Fruit fly (Drosophila melanogaster) whole organism, prepupa: ENCODE results near the gene Tmtc4.
A peak's percentile ranks its signal among the peaks of the same experiment; 100 is the strongest.

Source experiments
- Blimp-1 ChIP-seq: fragments of 200-800 bp; sonication (Bioruptor generic); optimal IDR thresholded peaks from 3 replicates; lab custom pipeline; 2017; ENCODE audit warnings: missing biosample characterization, missing genetic modification characterization, mild to moderate bottlenecking, moderate library complexity, missing genetic modification reagents
- CG10631 ChIP-seq: fragments of 200-800 bp; sonication (Bioruptor generic); optimal IDR thresholded peaks from 2 replicates; lab custom pipeline; 2016; ENCODE audit warnings: missing biosample characterization, missing genetic modification characterization
- CG11294 ChIP-seq: fragments of 200-800 bp; sonication (Bioruptor generic); IDR thresholded peaks from 2 replicates; pipeline ENCODE4 v1.3.6; 2022; ENCODE audit warnings: missing biosample characterization, missing genetic modification characterization
- CG11762 ChIP-seq: fragments of 200-800 bp; sonication (Bioruptor generic); optimal IDR thresholded peaks from 3 replicates; lab custom pipeline; 2016; ENCODE audit warnings: missing biosample characterization, missing genetic modification characterization; ENCODE audit not compliant: insufficient read depth
- CG11902 ChIP-seq: fragments of 200-800 bp; sonication (Bioruptor generic); optimal IDR thresholded peaks from 3 replicates; lab custom pipeline; 2016; ENCODE audit warnings: missing biosample characterization, missing genetic modification characterization
- CG15336 ChIP-seq: fragments of 200-800 bp; sonication (Bioruptor generic); IDR thresholded peaks from 2 replicates; pipeline ENCODE4 v1.3.6; 2022; ENCODE audit warnings: missing biosample characterization, missing genetic modification characterization
- CG1621 ChIP-seq: fragments of 200-800 bp; sonication (Bioruptor generic); optimal IDR thresholded peaks from 3 replicates; lab custom pipeline; 2018; ENCODE audit warnings: missing biosample characterization, mild to moderate bottlenecking, missing genetic modification characterization
- CG3032 ChIP-seq: fragments of 200-800 bp; optimal IDR thresholded peaks from 2 replicates; lab custom pipeline; 2019; ENCODE audit warnings: missing biosample characterization, mild to moderate bottlenecking, missing genetic modification characterization, moderate library complexity
- CG31627 ChIP-seq: fragments of 200-800 bp; sonication (Bioruptor generic); optimal IDR thresholded peaks from 3 replicates; lab custom pipeline; 2016; ENCODE audit warnings: missing biosample characterization, missing genetic modification characterization
- CG32006 ChIP-seq: fragments of 200-800 bp; sonication (Bioruptor generic); optimal IDR thresholded peaks from 3 replicates; lab custom pipeline; 2017; ENCODE audit warnings: missing biosample characterization, mild to moderate bottlenecking, missing genetic modification characterization
- CG3919 ChIP-seq: fragments of 200-800 bp; sonication (Bioruptor generic); optimal IDR thresholded peaks from 3 replicates; lab custom pipeline; 2016; ENCODE audit warnings: missing biosample characterization, missing genetic modification characterization
- CG6163 ChIP-seq: fragments of 200-800 bp; sonication (Bioruptor generic); IDR thresholded peaks from 3 replicates; pipeline ENCODE4 v1.3.6; 2022; ENCODE audit warnings: missing biosample characterization, missing genetic modification characterization
- CG6276 ChIP-seq: fragments of 200-800 bp; sonication (Bioruptor generic); optimal IDR thresholded peaks from 2 replicates; lab custom pipeline; 2017; ENCODE audit warnings: missing biosample characterization, mild to moderate bottlenecking, missing genetic modification characterization
- CG6854 ChIP-seq: fragments of 200-800 bp; sonication (Bioruptor generic); optimal IDR thresholded peaks from 2 replicates; lab custom pipeline; 2017; ENCODE audit warnings: missing biosample characterization, mild to moderate bottlenecking, missing genetic modification characterization
- CG7368 ChIP-seq: fragments of 200-800 bp; sonication (Bioruptor generic); optimal IDR thresholded peaks from 3 replicates; lab custom pipeline; 2016; ENCODE audit warnings: missing biosample characterization, missing genetic modification characterization
- CG8319 ChIP-seq: fragments of 200-800 bp; sonication (Bioruptor generic); optimal IDR thresholded peaks from 3 replicates; lab custom pipeline; 2016; ENCODE audit warnings: missing biosample characterization, missing genetic modification characterization
- CG8632 ChIP-seq: fragments of 200-800 bp; sonication (Bioruptor generic); optimal IDR thresholded peaks from 3 replicates; lab custom pipeline; 2016; ENCODE audit warnings: missing biosample characterization, missing genetic modification characterization
- Eip75B ChIP-seq: fragments of 200-800 bp; sonication (Bioruptor generic); optimal IDR thresholded peaks from 3 replicates; lab custom pipeline; 2016; ENCODE audit warnings: missing biosample characterization, missing genetic modification characterization
- Eip78C ChIP-seq: fragments of 200-800 bp; sonication (Bioruptor generic); peaks from one replicate; lab custom pipeline; 2016; ENCODE audit warnings: missing biosample characterization, missing genetic modification characterization
- Eip93F ChIP-seq: fragments of 200-800 bp; sonication (Bioruptor generic); optimal IDR thresholded peaks from 2 replicates; lab custom pipeline; 2016; ENCODE audit warnings: missing biosample characterization, mild to moderate bottlenecking, missing genetic modification characterization
- Ets21C ChIP-seq: fragments of 200-800 bp; sonication (Bioruptor generic); optimal IDR thresholded peaks from 3 replicates; lab custom pipeline; 2016; ENCODE audit warnings: missing biosample characterization, missing genetic modification characterization
- Ets96B ChIP-seq: fragments of 200-800 bp; optimal IDR thresholded peaks from 2 replicates; lab custom pipeline; 2019; ENCODE audit warnings: missing biosample characterization, mild to moderate bottlenecking, missing genetic modification characterization, moderate library complexity
- Gug ChIP-seq: fragments of 200-800 bp; sonication (Bioruptor generic); IDR thresholded peaks from 2 replicates; pipeline ENCODE4 v1.3.6; 2022; ENCODE audit warnings: missing biosample characterization, missing genetic modification characterization
- Hr39 ChIP-seq: fragments of 200-800 bp; sonication (Bioruptor generic); optimal IDR thresholded peaks from 2 replicates; lab custom pipeline; 2016; ENCODE audit warnings: missing biosample characterization, missing genetic modification characterization
- Hr4 ChIP-seq: fragments of 200-800 bp; sonication (Bioruptor generic); optimal IDR thresholded peaks from 3 replicates; lab custom pipeline; 2016; ENCODE audit warnings: missing biosample characterization, missing genetic modification characterization
- Met ChIP-seq: fragments of 200-800 bp; sonication (Bioruptor generic); optimal IDR thresholded peaks from 3 replicates; lab custom pipeline; 2016; ENCODE audit warnings: missing biosample characterization, missing genetic modification characterization
- Smox ChIP-seq: fragments of 200-800 bp; sonication (Bioruptor generic); optimal IDR thresholded peaks from 3 replicates; lab custom pipeline; 2016; ENCODE audit warnings: missing biosample characterization, missing genetic modification characterization
- Sox102F ChIP-seq: fragments of 200-800 bp; sonication (Bioruptor generic); optimal IDR thresholded peaks from 2 replicates; lab custom pipeline; 2016; ENCODE audit warnings: missing biosample characterization, mild to moderate bottlenecking, missing genetic modification characterization
- Sox15 ChIP-seq: fragments of 200-800 bp; sonication (Bioruptor generic); optimal IDR thresholded peaks from 3 replicates; lab custom pipeline; 2016; ENCODE audit warnings: missing biosample characterization, missing genetic modification characterization
- achi ChIP-seq: fragments of 200-800 bp; sonication (Bioruptor generic); optimal IDR thresholded peaks from 3 replicates; lab custom pipeline; 2016; ENCODE audit warnings: missing biosample characterization, missing genetic modification characterization
- cyc ChIP-seq: fragments of 200-800 bp; sonication (Bioruptor generic); optimal IDR thresholded peaks from 3 replicates; lab custom pipeline; 2016; ENCODE audit warnings: missing biosample characterization, missing genetic modification characterization
- dac ChIP-seq: fragments of 200-800 bp; sonication (Bioruptor generic); optimal IDR thresholded peaks from 2 replicates; lab custom pipeline; 2017; ENCODE audit warnings: missing biosample characterization, mild to moderate bottlenecking, missing genetic modification characterization
- dsx ChIP-seq: fragments of 200-800 bp; optimal IDR thresholded peaks from 3 replicates; lab custom pipeline; 2019; ENCODE audit warnings: missing biosample characterization, mild to moderate bottlenecking, missing genetic modification characterization, moderate library complexity; ENCODE audit not compliant: poor library complexity, severe bottlenecking
- eg ChIP-seq: fragments of 200-800 bp; sonication (Bioruptor generic); IDR thresholded peaks from 3 replicates; pipeline ENCODE4 v1.3.6; 2022; ENCODE audit warnings: missing biosample characterization, missing genetic modification characterization
- esn ChIP-seq: fragments of 200-800 bp; sonication (Bioruptor generic); optimal IDR thresholded peaks from 2 replicates; lab custom pipeline; 2016; ENCODE audit warnings: missing biosample characterization, mild to moderate bottlenecking, missing genetic modification characterization, moderate library complexity
- fd59A ChIP-seq: fragments of 200-800 bp; sonication (Bioruptor generic); optimal IDR thresholded peaks from 2 replicates; lab custom pipeline; 2017; ENCODE audit warnings: missing biosample characterization, mild to moderate bottlenecking, missing genetic modification characterization, missing genetic modification reagents
- fd85E ChIP-seq: fragments of 200-800 bp; sonication (Bioruptor generic); optimal IDR thresholded peaks from 3 replicates; lab custom pipeline; 2016; ENCODE audit warnings: missing biosample characterization, missing genetic modification characterization
- net ChIP-seq: fragments of 200-800 bp; sonication (Bioruptor generic); optimal IDR thresholded peaks from 3 replicates; lab custom pipeline; 2016; ENCODE audit warnings: missing biosample characterization, missing genetic modification characterization
- pdm3 ChIP-seq: fragments of 200-800 bp; sonication (Bioruptor generic); optimal IDR thresholded peaks from 3 replicates; lab custom pipeline; 2016; ENCODE audit warnings: missing biosample characterization, missing genetic modification characterization
- spab ChIP-seq: fragments of 200-800 bp; sonication (Bioruptor generic); optimal IDR thresholded peaks from 2 replicates; lab custom pipeline; 2017; ENCODE audit warnings: missing biosample characterization, mild to moderate bottlenecking, missing genetic modification characterization, missing genetic modification reagents
- ss ChIP-seq, 2 experiments: fragments of 200-800 bp; sonication (Bioruptor generic); optimal IDR thresholded peaks; 2 replicates in 1 of 2; 3 replicates in 1 of 2; lab custom pipeline; 2017 to 2018; ENCODE audit warnings: mild to moderate bottlenecking in 2 of 2, missing biosample characterization in 2 of 2, missing genetic modification characterization in 2 of 2, moderate library complexity in 1 of 2
- svp ChIP-seq: fragments of 200-800 bp; sonication (Bioruptor generic); peaks from one replicate; lab custom pipeline; 2016; ENCODE audit warnings: missing biosample characterization, missing genetic modification characterization
- topi ChIP-seq: fragments of 200-800 bp; sonication (Bioruptor generic); optimal IDR thresholded peaks from 3 replicates; lab custom pipeline; 2016; ENCODE audit warnings: missing biosample characterization, missing genetic modification characterization
- vri ChIP-seq: fragments of 200-800 bp; sonication (Bioruptor generic); optimal IDR thresholded peaks from 3 replicates; lab custom pipeline; 2016; ENCODE audit warnings: missing biosample characterization, mild to moderate bottlenecking, missing genetic modification characterization

Gene Tmtc4

DNA sequence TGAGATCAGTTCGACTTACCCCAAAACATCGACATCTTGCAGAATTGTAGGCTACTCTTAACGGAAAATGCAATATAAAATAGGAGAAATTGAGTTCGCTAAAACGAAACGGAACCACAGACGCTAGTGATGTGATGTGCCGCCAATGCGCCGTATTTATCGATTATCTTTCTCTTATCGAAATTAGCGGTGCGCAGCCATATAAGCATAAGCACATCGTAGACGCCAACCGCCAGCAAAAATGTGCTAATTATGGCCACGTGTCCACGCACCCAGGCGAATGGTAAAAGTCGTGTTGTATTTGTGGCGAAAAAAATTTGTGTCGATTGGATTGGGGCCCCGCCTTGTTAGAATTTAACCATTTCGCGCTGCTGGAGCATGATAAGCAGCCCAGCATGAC lies 18.0 kb upstream of the Tmtc4 start, which contains the start of the genes Fkbp39 and Cyfip:
Fkbp39 (minus strand) TSS at position 140 of the 400 bp plus-strand sequence.
Cyfip (plus strand) TSS at position 273 of the 400 bp plus-strand sequence.
- TF ChIP-seq dsx (GFP tag; lab: Kevin White, UChicago), result no peak
- no peak for TF ChIP-seq svp (GFP tag; lab: Kevin White, UChicago)
- peak; percentile 27 for TF ChIP-seq CG3032
- peak; percentile 95 for TF ChIP-seq CG1621 (tag; lab: Kevin White, UChicago)
- TF ChIP-seq esn, result peak; percentile 11
- TF ChIP-seq CG6163, result 0 out of 3 replicates have a peak, but pooled peaks have one; percentile 18
- TF ChIP-seq Blimp-1, result no peak
- peak; percentile 13 for TF ChIP-seq CG31627 (GFP tag; lab: Kevin White, UChicago)
- TF ChIP-seq CG6854, result peak; percentile 21

DNA sequence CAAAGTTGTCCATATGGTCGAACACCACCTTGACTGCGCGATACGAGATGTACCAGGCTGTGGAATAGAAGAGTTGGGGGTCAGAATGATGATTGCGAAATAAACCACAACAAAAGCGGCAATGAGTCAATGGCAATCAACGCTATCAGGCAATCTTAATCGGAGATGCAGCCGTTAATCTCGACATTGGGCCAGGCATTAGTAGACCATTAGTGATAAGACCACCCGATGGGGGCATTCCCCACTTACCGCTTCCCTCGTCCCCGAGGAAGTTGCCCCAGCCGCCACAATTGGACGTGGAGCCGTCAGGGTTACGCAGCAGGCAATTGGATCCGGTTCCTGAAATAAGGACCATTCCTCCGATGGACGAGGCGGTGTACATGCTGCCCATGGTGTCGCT lies 11.9 kb upstream of the Tmtc4 start:
- TF ChIP-seq spab (GFP tag; lab: Kevin White, UChicago), result no peak
- no peak for TF ChIP-seq CG8319
- TF ChIP-seq, all 60 proteins: peak for 0

DNA sequence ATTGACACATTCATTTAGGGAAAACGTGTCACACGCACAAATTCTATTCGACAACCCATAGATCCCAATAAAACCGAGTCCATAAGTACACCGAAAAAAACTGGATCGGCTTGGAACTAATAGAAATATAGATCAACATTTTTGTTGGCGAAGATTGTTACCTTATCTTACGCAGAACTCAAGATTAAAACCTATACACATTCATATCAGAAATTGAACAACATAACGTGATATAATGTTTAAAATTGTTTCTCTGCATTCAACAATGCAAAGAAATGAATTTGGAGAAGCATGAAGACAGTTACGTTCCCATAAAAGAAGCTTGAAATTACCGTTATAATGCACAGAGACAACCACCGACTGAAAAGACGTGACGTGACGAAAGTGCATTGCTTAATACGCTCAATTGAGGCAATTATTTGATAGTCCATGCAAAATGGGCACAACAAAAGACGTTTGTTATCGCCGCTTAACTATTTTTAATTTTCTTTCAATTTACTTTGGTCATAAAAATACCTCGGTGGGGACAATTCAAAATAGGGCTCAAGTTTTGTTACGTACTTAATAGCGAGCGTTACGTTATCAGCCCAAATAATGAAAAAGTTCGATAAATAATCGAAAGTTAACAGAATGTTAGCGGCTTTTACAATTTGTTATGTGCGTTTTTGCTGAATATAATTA lies 10.8 kb upstream of the Tmtc4 start, which contains the start of gene SerRS-m:
SerRS-m (plus strand) TSS at position 616 of the 681 bp plus-strand sequence.
- no peak for TF ChIP-seq CG10631 (GFP tag; lab: Kevin White, UChicago)
- no peak for TF ChIP-seq CG6854
- no peak for TF ChIP-seq achi
- TF ChIP-seq esn, result peak; percentile 2
- TF ChIP-seq Sox15 (GFP tag; lab: Kevin White, UChicago), result no peak
- no peak for TF ChIP-seq svp (GFP tag; lab: Kevin White, UChicago)

DNA sequence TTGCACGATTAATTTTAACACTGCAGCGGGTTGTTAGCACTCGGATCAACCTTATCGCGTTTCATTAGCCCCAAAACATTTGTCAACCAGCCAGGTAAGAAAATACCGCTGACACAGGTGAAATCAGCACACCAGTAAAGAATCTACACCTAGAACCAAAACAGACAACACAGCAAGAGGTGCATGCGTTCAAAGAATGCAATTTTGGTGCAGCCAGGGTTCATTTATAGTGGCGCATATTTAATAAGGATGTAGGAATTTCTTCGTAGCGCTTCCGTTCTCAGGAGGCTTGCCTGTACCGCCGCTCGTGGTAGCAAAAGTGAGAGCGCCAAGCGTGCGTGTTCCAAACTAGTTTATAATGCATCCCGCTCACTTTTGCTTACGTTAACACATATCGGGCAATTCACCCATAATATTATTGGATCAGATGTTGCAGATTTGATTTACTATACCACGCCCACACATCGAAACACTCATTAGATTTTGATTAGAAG lies 8.5 kb upstream of the Tmtc4 start:
- no peak for TF ChIP-seq cyc (GFP tag; lab: Kevin White, UChicago)
- TF ChIP-seq dac (GFP tag; lab: Kevin White, UChicago), result no peak
- no peak for TF ChIP-seq Smox (GFP tag; lab: Kevin White, UChicago)
- TF ChIP-seq fd59A, result no peak
- no peak for TF ChIP-seq ss (GFP tag; optimal IDR thresholded peaks at IDR 0.05; lab: Kevin White, UChicago)
- no peak for TF ChIP-seq Eip93F (GFP tag; lab: Kevin White, UChicago)
- no peak for TF ChIP-seq Hr39 (GFP tag; lab: Kevin White, UChicago)
- TF ChIP-seq eg (GFP tag; lab: Robert Waterston, UW), result peak; percentile 51; the same call in 2 of the 3 replicates
- no peak for TF ChIP-seq Eip75B (GFP tag; lab: Kevin White, UChicago)
- TF ChIP-seq Ets96B, result no peak
- TF ChIP-seq Eip78C (GFP tag; lab: Kevin White, UChicago), result no peak
- TF ChIP-seq CG6854, result no peak
- TF ChIP-seq pdm3 (GFP tag; lab: Kevin White, UChicago), result no peak
- no peak for TF ChIP-seq Ets21C
- no peak for TF ChIP-seq CG3919 (GFP tag; lab: Kevin White, UChicago)
- no peak for TF ChIP-seq CG6276 (GFP tag; lab: Kevin White, UChicago)
- no peak for TF ChIP-seq Sox15 (GFP tag; lab: Kevin White, UChicago)
- TF ChIP-seq achi, result no peak
- peak; percentile 36; the same call in 1 of the 2 replicates for TF ChIP-seq Gug
- peak; percentile 57 for TF ChIP-seq CG15336
- TF ChIP-seq net (GFP tag; lab: Kevin White, UChicago), result no peak
- no peak for TF ChIP-seq CG11762 (GFP tag; lab: Kevin White, UChicago)
- TF ChIP-seq CG32006 (GFP tag; lab: Kevin White, UChicago), result no peak
- TF ChIP-seq CG10631 (GFP tag; lab: Kevin White, UChicago), result no peak
- TF ChIP-seq topi, result no peak
- no peak for TF ChIP-seq vri (GFP tag; lab: Kevin White, UChicago)
- no peak for TF ChIP-seq CG7368 (GFP tag; lab: Kevin White, UChicago)
- no peak for TF ChIP-seq CG3032
- TF ChIP-seq Sox102F (GFP tag; lab: Kevin White, UChicago), result no peak
- no peak for TF ChIP-seq fd85E (GFP tag; lab: Kevin White, UChicago)
- no peak for TF ChIP-seq CG11902 (GFP tag; lab: Kevin White, UChicago)
- no peak for TF ChIP-seq esn
- TF ChIP-seq Hr4, result no peak
- TF ChIP-seq CG8632 (GFP tag; lab: Kevin White, UChicago), result no peak
- TF ChIP-seq svp (GFP tag; lab: Kevin White, UChicago), result peak; percentile 71
- TF ChIP-seq CG31627 (GFP tag; lab: Kevin White, UChicago), result peak; percentile 11
- no peak for TF ChIP-seq Met (GFP tag; lab: Kevin White, UChicago)
- peak; percentile 21; the same call in 1 of the 2 replicates for TF ChIP-seq CG11294 (GFP tag; lab: Robert Waterston, UW)
